Worm (Caenorhabditis elegans): ENCODE results near the gene rps-27.

The rps-27 gene

ce11 chrV:103043-103702 lies 704 bp downstream of the rps-27 start:
- TF ChIP-seq egl-27 (tag; optimal IDR thresholded peaks at IDR 0.05) (no peak), nhr-10 (tag; optimal IDR thresholded peaks at IDR 0.05) (no peak), ama-1 (optimal IDR thresholded peaks at IDR 0.05) (no peak), nhr-237 (tag; optimal IDR thresholded peaks at IDR 0.05) (no peak), F13H6.1 (tag; optimal IDR thresholded peaks at IDR 0.05) (no peak), lin-13 (GFP tag; optimal IDR thresholded peaks at IDR 0.05) (no peak), nhr-25 (tag; optimal IDR thresholded peaks at IDR 0.05) (no peak), nhr-129 (tag; optimal IDR thresholded peaks at IDR 0.05) (no peak)

ce11 chrV:102165-102564 lies 1.7 kb downstream of the rps-27 start:
- TF ChIP-seq aly-2 (tag; optimal IDR thresholded peaks at IDR 0.05) (no peak), blmp-1 (tag; optimal IDR thresholded peaks at IDR 0.05; ENCODE audit: insufficient read depth) (no peak), mbf-1 (tag; optimal IDR thresholded peaks at IDR 0.05) (no peak), unc-55 (GFP tag; optimal IDR thresholded peaks at IDR 0.05) (no peak), snpc-4 (tag; optimal IDR thresholded peaks at IDR 0.05) (no peak), sem-4 (tag; optimal IDR thresholded peaks at IDR 0.05) (no peak), alr-1 (tag; optimal IDR thresholded peaks at IDR 0.05) (no peak), C34F6.9 (tag; optimal IDR thresholded peaks at IDR 0.05) (no peak), lin-11 (tag; optimal IDR thresholded peaks at IDR 0.05) (no peak), nhr-23 (tag; optimal IDR thresholded peaks at IDR 0.05) (no peak), gmeb-1 (tag; optimal IDR thresholded peaks at IDR 0.05) (no peak)

ce11 chrV:83732-84131 lies 20.1 kb downstream of the rps-27 start, which contains the start of gene daam-1:
daam-1 (minus strand) TSS chrV:83832.
- no peak for TF ChIP-seq lsy-2 (tag; optimal IDR thresholded peaks at IDR 0.05)
- TF ChIP-seq crh-2 (tag; optimal IDR thresholded peaks at IDR 0.05) = no peak
- no peak for TF ChIP-seq blmp-1 (tag; optimal IDR thresholded peaks at IDR 0.05; ENCODE audit: insufficient read depth)
- TF ChIP-seq nhr-11 (tag; optimal IDR thresholded peaks at IDR 0.05) = no peak
- no peak for TF ChIP-seq nhr-77 (tag; optimal IDR thresholded peaks at IDR 0.05)
- no peak for TF ChIP-seq zag-1 (tag; optimal IDR thresholded peaks at IDR 0.05)
- TF ChIP-seq egl-27 (tag; optimal IDR thresholded peaks at IDR 0.05) = no peak
- no peak for TF ChIP-seq ztf-1 (GFP tag; conservative IDR thresholded peaks at IDR 0.05)
- TF ChIP-seq ceh-82 (tag; optimal IDR thresholded peaks at IDR 0.05) = no peak
- TF ChIP-seq nhr-237 (tag; optimal IDR thresholded peaks at IDR 0.05) = no peak
- TF ChIP-seq nhr-6 (tag; optimal IDR thresholded peaks at IDR 0.05) = no peak
- no peak for TF ChIP-seq sem-4 (tag; optimal IDR thresholded peaks at IDR 0.05)
- TF ChIP-seq nhr-129 (tag; optimal IDR thresholded peaks at IDR 0.05) = no peak
- no peak for TF ChIP-seq F13H6.1 (tag; optimal IDR thresholded peaks at IDR 0.05)
- TF ChIP-seq C34F6.9 (tag; optimal IDR thresholded peaks at IDR 0.05) = no peak
- TF ChIP-seq mbf-1 (tag; optimal IDR thresholded peaks at IDR 0.05) = no peak
- TF ChIP-seq ceh-16 (tag; optimal IDR thresholded peaks at IDR 0.05) = no peak
- TF ChIP-seq elt-3 (tag; optimal IDR thresholded peaks at IDR 0.05) = no peak
- no peak for TF ChIP-seq Y55F3AM.14 (GFP tag; optimal IDR thresholded peaks at IDR 0.05)

ce11 chrV:68112-68511 lies 35.8 kb downstream of the rps-27 start:
- no peak for TF ChIP-seq fos-1 (tag; optimal IDR thresholded peaks at IDR 0.05)

- TF ChIP-seq ztf-4 (tag; optimal IDR thresholded peaks at IDR 0.05) = no peak
These were observed 37.4 kb downstream of the rps-27 start for ce11 chrV:66506-66905.

- TF ChIP-seq mdl-1 (tag; optimal IDR thresholded peaks at IDR 0.05) (no peak), fos-1 (tag; optimal IDR thresholded peaks at IDR 0.05) (no peak), sem-4 (tag; optimal IDR thresholded peaks at IDR 0.05) (no peak), nhr-11 (tag; optimal IDR thresholded peaks at IDR 0.05) (no peak), nhr-129 (tag; optimal IDR thresholded peaks at IDR 0.05) (no peak), lin-39 (tag; optimal IDR thresholded peaks at IDR 0.05) (no peak), ztf-11 (tag; optimal IDR thresholded peaks at IDR 0.05) (no peak), lsy-2 (tag; optimal IDR thresholded peaks at IDR 0.05) (no peak), sma-9 (GFP tag; optimal IDR thresholded peaks at IDR 0.05) (no peak), sma-9 (tag; optimal IDR thresholded peaks at IDR 0.05) (no peak), nhr-237 (tag; optimal IDR thresholded peaks at IDR 0.05) (no peak), sma-3 (GFP tag; optimal IDR thresholded peaks at IDR 0.05) (no peak), mbf-1 (tag; optimal IDR thresholded peaks at IDR 0.05) (no peak), ZK546.5 (tag; optimal IDR thresholded peaks at IDR 0.05) (no peak)
These were observed 40.0 kb downstream of the rps-27 start for ce11 chrV:63887-64286.

Measured in whole organism, L2 larva.